Worm (Caenorhabditis elegans): ENCODE results near the gene T28C12.2.

DNA sequence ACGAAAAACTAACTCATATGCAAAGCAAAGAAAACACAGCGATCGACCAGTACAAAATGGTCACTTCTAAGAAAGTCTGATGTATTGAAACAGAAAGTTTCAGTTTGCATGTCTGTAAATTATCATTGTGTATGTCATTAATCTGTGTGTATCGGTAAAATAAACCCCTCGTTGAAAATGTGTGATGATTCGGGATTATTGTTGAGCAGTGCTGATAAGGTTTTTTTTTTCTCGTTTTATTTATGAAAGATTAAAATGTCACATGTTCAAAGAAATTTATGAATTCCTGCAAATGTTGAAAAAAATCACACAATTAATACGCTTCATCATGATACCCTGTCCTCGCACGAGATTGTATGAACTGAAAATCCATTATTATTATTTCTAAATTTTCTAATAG is 48.9 kb upstream of the T28C12.2 start:
- TF ChIP-seq ztf-26 (tag; optimal IDR thresholded peaks at IDR 0.05) (no peak), madf-8 (GFP tag; conservative IDR thresholded peaks at IDR 0.05) (no peak), him-1 (tag; optimal IDR thresholded peaks at IDR 0.05) (no peak), unc-62 (GFP tag; optimal IDR thresholded peaks at IDR 0.05) (no peak), egl-44 (GFP tag; IDR thresholded peaks at IDR 0.05) (no peak), snpc-1.1 (tag; optimal IDR thresholded peaks at IDR 0.05; ENCODE audit: insufficient read depth) (no peak), lin-54 (GFP tag; optimal IDR thresholded peaks at IDR 0.05) (no peak), ztf-3 (GFP tag; optimal IDR thresholded peaks at IDR 0.05) (no peak)

Measured in whole organism, young adult.